Worm (Caenorhabditis elegans): ENCODE data around the gene msrp-3.

DNA sequence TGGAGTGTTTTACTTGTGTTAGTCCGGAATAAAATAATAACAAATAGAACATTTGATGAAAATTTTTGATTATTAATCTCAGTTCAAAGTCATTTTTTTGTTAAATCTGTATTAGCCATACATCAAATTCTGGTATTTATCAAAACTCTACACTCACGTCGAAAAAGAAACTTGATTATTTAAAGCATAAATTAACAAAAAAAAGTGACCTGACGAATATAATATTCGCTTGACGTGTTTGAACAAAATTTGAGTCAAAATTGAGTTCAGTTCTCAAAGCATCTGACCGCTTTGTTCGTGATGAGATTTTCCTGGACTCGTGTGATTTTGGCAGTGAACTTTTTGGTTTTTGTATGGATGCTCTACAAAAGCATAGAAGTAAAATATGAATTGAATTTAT lies 8.9 kb upstream of the msrp-3 start, which contains the start of gene F46F5.10:
- no peak for TF ChIP-seq tra-4 (tag; optimal IDR thresholded peaks at IDR 0.05)
- no peak for TF ChIP-seq sea-1 (GFP tag; conservative IDR thresholded peaks at IDR 0.05)

All from whole organism, early embryonic.